Fruit fly (Drosophila melanogaster) whole organism, pupa: Measurements from ENCODE around the gene CG10680.

ENCODE experiments used
- CG10348 ChIP-seq: fragments of 200-800 bp; sonication (Bioruptor generic); IDR thresholded peaks from 2 replicates; pipeline ENCODE4 v1.3.6; 2022; ENCODE audit warnings: missing biosample characterization, missing genetic modification characterization
- CG12605 ChIP-seq: fragments of 200-800 bp; sonication (Bioruptor generic); IDR thresholded peaks from 2 replicates; pipeline ENCODE4 v1.3.6; 2022; ENCODE audit warnings: missing biosample characterization, missing genetic modification characterization
- CG13204 ChIP-seq: fragments of 200-800 bp; sonication (Bioruptor generic); optimal IDR thresholded peaks from 2 replicates; lab custom pipeline; 2018; ENCODE audit warnings: missing biosample characterization, mild to moderate bottlenecking, missing genetic modification characterization, moderate library complexity
- CG14655 ChIP-seq: fragments of 200-800 bp; sonication (Bioruptor generic); optimal IDR thresholded peaks from 3 replicates; lab custom pipeline; 2017; ENCODE audit warnings: mild to moderate bottlenecking, missing biosample characterization, missing genetic modification reagents, missing genetic modification characterization
- CG32121 ChIP-seq: fragments of 200-800 bp; sonication (Bioruptor generic); IDR thresholded peaks from 2 replicates; pipeline ENCODE4 v1.3.6; 2022; ENCODE audit warnings: missing biosample characterization, missing genetic modification characterization
- CG34367 ChIP-seq: fragments of 200-800 bp; sonication (Bioruptor generic); optimal IDR thresholded peaks from 2 replicates; lab custom pipeline; 2018; ENCODE audit warnings: missing biosample characterization, mild to moderate bottlenecking, missing genetic modification characterization
- CG4496 ChIP-seq: fragments of 200-800 bp; sonication (Bioruptor generic); IDR thresholded peaks from 3 replicates; pipeline ENCODE4 v1.3.6; 2022; ENCODE audit warnings: missing biosample characterization, missing genetic modification characterization
- CG8159 ChIP-seq: fragments of 200-800 bp; sonication (Bioruptor generic); optimal IDR thresholded peaks from 3 replicates; lab custom pipeline; 2018; ENCODE audit warnings: missing biosample characterization, mild to moderate bottlenecking, missing genetic modification characterization, moderate library complexity
- D1 ChIP-seq: fragments of 200-800 bp; sonication (Bioruptor generic); optimal IDR thresholded peaks from 2 replicates; lab custom pipeline; 2018; ENCODE audit warnings: missing biosample characterization, mild to moderate bottlenecking, missing genetic modification characterization, moderate library complexity
- EcR ChIP-seq: fragments of 200-800 bp; sonication (Bioruptor generic); optimal IDR thresholded peaks from 3 replicates; lab custom pipeline; 2019; ENCODE audit warnings: missing biosample characterization, missing genetic modification characterization, mild to moderate bottlenecking, moderate library complexity, missing genetic modification reagents

DNA sequence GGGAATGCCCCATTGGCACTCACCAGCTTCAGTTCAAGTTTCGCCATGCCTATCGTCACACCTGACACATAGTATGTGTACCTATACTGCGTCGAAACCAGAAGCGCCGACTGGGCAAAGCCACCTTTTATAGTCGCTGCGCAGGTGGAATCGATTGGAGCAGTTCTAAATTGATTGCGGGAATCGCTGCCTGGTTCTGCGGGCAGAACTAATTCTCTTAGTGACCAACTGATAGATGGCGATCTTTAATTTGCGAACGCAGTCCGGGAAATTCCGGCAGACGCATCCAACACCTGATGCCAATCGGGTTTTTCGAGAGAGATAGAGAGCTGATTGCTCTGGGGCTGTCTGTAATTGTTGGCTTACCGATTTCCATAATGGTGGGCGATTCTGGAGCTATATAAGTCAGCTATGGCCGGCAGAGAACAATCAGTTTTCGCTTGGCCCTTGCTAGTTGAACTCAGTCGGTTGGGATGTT is 1.6 kb upstream of the CG10680 start, which contains the start of the genes CG13965 and CG16772:
- TF ChIP-seq CG34367 (no peak), EcR (GFP tag; lab: Kevin White, UChicago) (no peak), CG14655 (GFP tag; lab: Kevin White, UChicago) (no peak), CG8159 (tag; lab: Kevin White, UChicago) (no peak), CG12605 (GFP tag; lab: Robert Waterston, UW) (no peak), CG13204 (no peak), CG4496 (GFP tag; lab: Robert Waterston, UW) (no peak), D1 (no peak), CG10348 (GFP tag; lab: Robert Waterston, UW) (no peak), CG32121 (no peak)
